Worm (Caenorhabditis elegans): ENCODE measurements around the gene tbg-1.

The tbg-1 gene

ce11 chrIII:9617599-9618262, 11.2 kb downstream of the tbg-1 start:
- TF ChIP-seq W03F9.2 (tag; optimal IDR thresholded peaks at IDR 0.05) (no peak), dao-5 (tag; optimal IDR thresholded peaks at IDR 0.05) (no peak), him-1 (tag; optimal IDR thresholded peaks at IDR 0.05) (no peak)

- TF ChIP-seq W03F9.2 (tag; optimal IDR thresholded peaks at IDR 0.05): peak; percentile 61
- TF ChIP-seq him-1 (tag; optimal IDR thresholded peaks at IDR 0.05): no peak
- no peak for TF ChIP-seq dao-5 (tag; optimal IDR thresholded peaks at IDR 0.05)
Measured at ce11 chrIII:9616933-9617332, 12.0 kb downstream of the tbg-1 start.

DNA sequence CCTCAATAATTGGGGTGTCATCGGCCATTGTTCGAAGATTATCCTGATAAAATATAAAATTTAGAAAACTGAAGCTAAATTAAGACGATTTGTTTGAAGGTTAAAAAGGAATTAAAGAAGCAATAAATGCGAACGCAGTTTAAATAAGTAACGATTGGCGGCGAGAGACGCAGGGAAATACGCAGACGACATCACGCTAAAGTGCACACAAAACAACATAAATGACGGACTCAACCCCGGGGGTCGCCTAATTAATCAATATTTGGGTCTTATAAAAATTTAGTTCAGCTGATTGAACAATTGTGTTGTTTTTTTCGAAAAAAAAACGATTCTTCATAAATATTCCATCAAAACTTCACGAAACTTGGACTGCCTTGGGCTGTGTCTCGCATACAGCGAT, 12.5 kb downstream of the tbg-1 start, which contains the start of gene hcp-3:
Gene hcp-3, minus strand, starts transcription at position 45 of the 400 bp plus-strand sequence.
- TF ChIP-seq him-1 (tag; optimal IDR thresholded peaks at IDR 0.05) (no peak), dao-5 (tag; optimal IDR thresholded peaks at IDR 0.05) (no peak), W03F9.2 (tag; optimal IDR thresholded peaks at IDR 0.05) (no peak)

ce11 chrIII:9615114-9615513, 13.8 kb downstream of the tbg-1 start:
- TF ChIP-seq W03F9.2 (tag; optimal IDR thresholded peaks at IDR 0.05): no peak
- TF ChIP-seq him-1 (tag; optimal IDR thresholded peaks at IDR 0.05): no peak
- no peak for TF ChIP-seq dao-5 (tag; optimal IDR thresholded peaks at IDR 0.05)

DNA sequence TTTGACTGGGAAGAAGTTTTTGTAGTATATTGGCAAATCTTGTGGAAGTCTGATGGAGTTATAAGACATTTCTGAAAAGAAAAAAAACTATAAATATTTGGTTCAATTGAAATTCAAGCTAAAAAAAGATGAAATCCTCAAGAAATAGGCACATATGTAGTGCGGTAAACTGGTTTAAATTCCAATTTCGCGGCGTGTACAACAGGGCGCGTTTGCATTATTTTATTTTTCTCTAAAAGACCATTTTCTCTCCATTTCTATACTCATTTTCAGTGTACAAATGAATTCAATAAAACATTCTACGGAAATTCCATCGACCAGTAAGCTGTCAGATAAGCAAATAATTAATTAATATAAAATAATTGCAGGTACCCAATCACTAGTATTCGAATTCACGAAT, 14.7 kb downstream of the tbg-1 start, which contains the start of the genes pri-1 and F58A4.6:
Gene pri-1, minus strand, starts transcription at position 71 of the 400 bp plus-strand sequence.
Gene F58A4.6, plus strand, starts transcription at position 272 of the 400 bp plus-strand sequence.
- TF ChIP-seq dao-5 (tag; optimal IDR thresholded peaks at IDR 0.05) (no peak), him-1 (tag; optimal IDR thresholded peaks at IDR 0.05) (no peak), W03F9.2 (tag; optimal IDR thresholded peaks at IDR 0.05) (no peak)

DNA sequence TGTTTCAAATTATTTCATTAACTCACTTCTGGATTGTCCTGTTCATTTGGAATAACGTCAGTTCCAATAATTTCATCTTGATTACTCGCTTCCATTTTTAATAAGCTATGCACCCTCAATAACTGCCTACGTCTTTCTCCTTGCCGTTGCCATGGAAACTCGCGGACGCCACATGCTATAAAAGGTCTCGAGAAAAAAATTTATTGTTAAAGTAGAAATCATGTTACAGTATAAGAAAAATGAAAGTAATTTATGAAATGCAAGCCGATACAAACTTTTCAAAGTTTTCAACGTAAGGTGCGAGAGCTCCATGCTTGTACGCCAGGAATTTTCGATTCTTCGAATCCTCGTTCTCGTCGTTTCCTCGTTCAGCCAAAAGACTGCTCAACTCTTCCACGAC, 16.9 kb downstream of the tbg-1 start, which contains the start of gene bbs-4:
Gene bbs-4, minus strand, starts transcription at position 101 of the 400 bp plus-strand sequence.
- TF ChIP-seq him-1 (tag; optimal IDR thresholded peaks at IDR 0.05): no peak
- TF ChIP-seq W03F9.2 (tag; optimal IDR thresholded peaks at IDR 0.05): no peak
- no peak for TF ChIP-seq dao-5 (tag; optimal IDR thresholded peaks at IDR 0.05)

DNA sequence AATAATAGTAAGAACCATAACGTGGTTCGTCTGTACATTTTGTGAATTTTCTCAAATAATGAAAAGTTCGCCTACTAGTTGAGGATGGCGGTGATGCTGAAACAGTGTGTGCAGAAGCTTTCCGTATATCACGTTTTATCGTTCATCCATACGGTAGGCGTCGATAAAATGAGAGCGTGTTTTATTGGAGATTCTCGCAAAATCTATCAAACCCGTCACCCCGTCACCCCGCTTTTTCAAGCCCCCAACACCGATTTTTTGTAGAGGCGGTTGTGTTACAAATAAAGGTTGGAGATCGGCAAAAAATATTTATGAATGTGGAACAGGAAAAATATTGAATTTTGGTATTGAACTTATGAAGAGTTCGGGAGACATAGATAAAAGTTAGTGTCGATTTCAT, 20.3 kb downstream of the tbg-1 start, which contains the start of gene clec-161:
Gene clec-161, minus strand, starts transcription at position 101 of the 400 bp plus-strand sequence.
- no peak for TF ChIP-seq W03F9.2 (tag; optimal IDR thresholded peaks at IDR 0.05)
- TF ChIP-seq him-1 (tag; optimal IDR thresholded peaks at IDR 0.05): no peak

DNA sequence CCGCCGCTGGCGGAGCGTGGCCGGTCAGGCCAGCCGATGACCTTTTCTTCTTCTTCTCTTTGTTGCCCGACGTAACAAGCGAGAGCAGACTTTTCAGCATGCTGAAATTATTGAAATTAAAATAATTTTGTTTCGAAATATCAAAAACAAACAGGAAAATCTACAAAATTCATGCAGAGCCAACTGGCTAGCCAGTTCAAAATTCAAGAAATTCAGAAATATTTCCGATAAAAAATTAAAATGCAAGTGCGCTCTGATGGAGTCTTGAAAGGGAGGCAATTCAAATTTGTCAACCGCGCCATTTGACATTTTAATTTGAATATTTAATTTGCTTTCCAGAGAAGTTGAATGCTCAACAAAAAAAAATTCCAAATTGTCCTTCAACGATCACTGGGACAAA, 28.3 kb downstream of the tbg-1 start, which contains the start of gene F58A4.2:
Gene F58A4.2, minus strand, starts transcription at position 101 of the 400 bp plus-strand sequence.
- TF ChIP-seq W03F9.2 (tag; optimal IDR thresholded peaks at IDR 0.05): no peak
- no peak for TF ChIP-seq dao-5 (tag; optimal IDR thresholded peaks at IDR 0.05)
- TF ChIP-seq him-1 (tag; optimal IDR thresholded peaks at IDR 0.05): no peak

- no peak for TF ChIP-seq him-1 (tag; optimal IDR thresholded peaks at IDR 0.05)
- TF ChIP-seq W03F9.2 (tag; optimal IDR thresholded peaks at IDR 0.05): no peak
- no peak for TF ChIP-seq dao-5 (tag; optimal IDR thresholded peaks at IDR 0.05)
Measured at ce11 chrIII:9598168-9598567, 30.8 kb downstream of the tbg-1 start, which contains the start of gene F58A4.1. Gene F58A4.1, plus strand, starts transcription at chrIII:9598468.

DNA sequence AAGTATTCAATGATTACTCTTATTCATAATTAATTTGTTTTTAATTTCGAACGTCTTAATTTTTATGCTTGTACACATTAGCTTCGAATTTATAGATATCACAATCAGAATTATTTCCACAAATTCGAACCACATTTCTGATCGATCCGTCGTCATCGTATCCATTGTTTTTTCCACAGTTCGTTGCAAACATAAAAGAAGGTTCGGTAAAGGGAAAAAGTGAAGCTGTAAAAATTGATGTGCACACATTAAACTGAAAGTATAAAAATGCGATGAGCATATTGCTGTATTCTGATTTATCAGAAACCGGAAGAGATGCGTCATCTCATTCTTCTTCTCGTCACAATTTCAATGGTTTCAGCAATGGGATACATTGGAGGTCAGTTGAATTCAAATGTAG, 31.9 kb downstream of the tbg-1 start, which contains the start of gene C48B4.12:
Gene C48B4.12, plus strand, starts transcription at position 301 of the 400 bp plus-strand sequence.
- TF ChIP-seq dao-5 (tag; optimal IDR thresholded peaks at IDR 0.05) (no peak), W03F9.2 (tag; optimal IDR thresholded peaks at IDR 0.05) (no peak), him-1 (tag; optimal IDR thresholded peaks at IDR 0.05) (no peak)

ce11 chrIII:9595563-9595962, 33.4 kb downstream of the tbg-1 start, which contains the start of gene rom-2:
Gene rom-2, minus strand, starts transcription at chrIII:9595663.
- no peak for TF ChIP-seq him-1 (tag; optimal IDR thresholded peaks at IDR 0.05)
- no peak for TF ChIP-seq W03F9.2 (tag; optimal IDR thresholded peaks at IDR 0.05)
- TF ChIP-seq dao-5 (tag; optimal IDR thresholded peaks at IDR 0.05): no peak

- no peak for TF ChIP-seq dao-5 (tag; optimal IDR thresholded peaks at IDR 0.05)
- TF ChIP-seq W03F9.2 (tag; optimal IDR thresholded peaks at IDR 0.05): no peak
- TF ChIP-seq him-1 (tag; optimal IDR thresholded peaks at IDR 0.05): no peak
Measured at ce11 chrIII:9592118-9592517, 36.8 kb downstream of the tbg-1 start, which contains the start of gene acox-1.5. Gene acox-1.5, minus strand, starts transcription at chrIII:9592192.

ce11 chrIII:9590212-9590611, 38.7 kb downstream of the tbg-1 start:
- TF ChIP-seq him-1 (tag; optimal IDR thresholded peaks at IDR 0.05): no peak
- no peak for TF ChIP-seq W03F9.2 (tag; optimal IDR thresholded peaks at IDR 0.05)
- TF ChIP-seq dao-5 (tag; optimal IDR thresholded peaks at IDR 0.05): no peak

DNA sequence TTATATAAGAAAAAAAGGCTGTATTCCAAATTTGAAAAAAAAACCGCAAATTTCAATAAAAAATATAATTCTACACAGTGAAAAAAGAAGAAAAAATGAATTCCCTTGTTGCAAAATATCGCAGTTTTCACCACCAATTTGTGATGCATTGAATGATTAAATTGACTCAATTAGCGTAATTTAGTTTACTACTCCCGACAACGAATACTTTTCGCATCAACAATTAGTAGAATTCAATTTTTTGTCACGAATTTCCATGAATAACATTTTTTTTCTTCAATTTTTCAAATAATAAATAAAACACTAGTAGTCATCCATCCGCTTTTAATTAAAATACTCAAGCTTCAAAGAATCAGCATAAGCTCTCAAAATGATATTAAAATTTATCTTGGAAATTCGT, 43.6 kb downstream of the tbg-1 start:
- no peak for TF ChIP-seq him-1 (tag; optimal IDR thresholded peaks at IDR 0.05)
- no peak for TF ChIP-seq W03F9.2 (tag; optimal IDR thresholded peaks at IDR 0.05)
- no peak for TF ChIP-seq dao-5 (tag; optimal IDR thresholded peaks at IDR 0.05)
